Worm (Caenorhabditis elegans) whole organism, mixed stage, embryonic: Measurements from ENCODE around the gene C23H4.8.

Source experiments
- nhr-12 ChIP-seq: fragments of 150-350 bp; optimal IDR thresholded peaks from 2 replicates; lab custom pipeline; 2014; ENCODE audit warnings: missing biosample characterization, missing genetic modification characterization
- snpc-4 ChIP-seq: fragments of 150-350 bp; optimal IDR thresholded peaks from 2 replicates; lab custom pipeline; 2014; ENCODE audit warnings: missing biosample characterization, missing genetic modification characterization
- unc-62 ChIP-seq: fragments of 150-350 bp; optimal IDR thresholded peaks from 2 replicates; lab custom pipeline; 2014; ENCODE audit warnings: missing biosample characterization, missing genetic modification reagents, missing genetic modification characterization

DNA sequence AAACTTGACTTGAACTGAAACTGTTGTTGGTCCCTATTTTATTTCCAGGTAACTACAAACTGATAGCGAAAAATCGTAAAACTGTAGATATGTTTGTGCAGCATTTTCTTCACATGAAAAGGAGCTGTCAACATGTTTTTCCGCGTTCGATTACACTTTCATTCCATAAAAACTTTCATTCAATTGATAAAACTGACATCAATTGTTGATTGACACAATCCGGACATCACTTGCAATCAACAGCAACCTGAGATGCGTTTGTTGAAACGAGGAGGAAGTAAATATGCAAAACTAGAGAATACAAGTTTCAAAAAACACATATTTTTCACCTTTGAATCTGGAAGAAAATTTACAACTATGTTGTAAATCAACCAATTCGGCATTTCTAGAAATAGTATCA is 19.7 kb upstream of the C23H4.8 start:
- TF ChIP-seq unc-62 (GFP tag; lab: Kevin White, UChicago), result no peak
- TF ChIP-seq snpc-4 (tag; lab: Kevin White, UChicago), result no peak
- no peak for TF ChIP-seq nhr-12 (tag; lab: Kevin White, UChicago)
